Fruit fly (Drosophila melanogaster) whole organism, prepupa: ENCODE measurements around the gene Naam.

Experiments used
- Blimp-1 ChIP-seq: fragments of 200-800 bp; sonication (Bioruptor generic); optimal IDR thresholded peaks from 3 replicates; lab custom pipeline; 2017; ENCODE audit warnings: missing biosample characterization, missing genetic modification characterization, mild to moderate bottlenecking, moderate library complexity, missing genetic modification reagents
- CG10631 ChIP-seq: fragments of 200-800 bp; sonication (Bioruptor generic); optimal IDR thresholded peaks from 2 replicates; lab custom pipeline; 2016; ENCODE audit warnings: missing biosample characterization, missing genetic modification characterization
- CG11902 ChIP-seq: fragments of 200-800 bp; sonication (Bioruptor generic); optimal IDR thresholded peaks from 3 replicates; lab custom pipeline; 2016; ENCODE audit warnings: missing biosample characterization, missing genetic modification characterization
- CG16779 ChIP-seq: fragments of 200-800 bp; sonication (Bioruptor generic); optimal IDR thresholded peaks from 3 replicates; lab custom pipeline; 2017; ENCODE audit warnings: missing biosample characterization, mild to moderate bottlenecking, missing genetic modification characterization
- CG3032 ChIP-seq: fragments of 200-800 bp; optimal IDR thresholded peaks from 2 replicates; lab custom pipeline; 2019; ENCODE audit warnings: missing biosample characterization, mild to moderate bottlenecking, missing genetic modification characterization, moderate library complexity
- CG34406 ChIP-seq: fragments of 200-800 bp; sonication (Bioruptor generic); optimal IDR thresholded peaks from 3 replicates; lab custom pipeline; 2016; ENCODE audit warnings: missing biosample characterization, missing genetic modification characterization
- CG4318 ChIP-seq: fragments of 200-800 bp; sonication (Bioruptor generic); optimal IDR thresholded peaks from 3 replicates; lab custom pipeline; 2017; ENCODE audit warnings: missing biosample characterization, mild to moderate bottlenecking, missing genetic modification characterization
- CG6808 ChIP-seq: fragments of 200-800 bp; sonication (Bioruptor generic); optimal IDR thresholded peaks from 3 replicates; lab custom pipeline; 2017; ENCODE audit warnings: missing biosample characterization, missing genetic modification characterization, mild to moderate bottlenecking, moderate library complexity, missing genetic modification reagents
- CG7368 ChIP-seq: fragments of 200-800 bp; sonication (Bioruptor generic); optimal IDR thresholded peaks from 3 replicates; lab custom pipeline; 2016; ENCODE audit warnings: missing biosample characterization, missing genetic modification characterization
- CG8119 ChIP-seq: fragments of 200-800 bp; sonication (Bioruptor generic); IDR thresholded peaks from 3 replicates; pipeline ENCODE4 v1.3.6; 2022; ENCODE audit warnings: missing biosample characterization, missing genetic modification characterization
- CG8632 ChIP-seq: fragments of 200-800 bp; sonication (Bioruptor generic); optimal IDR thresholded peaks from 3 replicates; lab custom pipeline; 2016; ENCODE audit warnings: missing biosample characterization, missing genetic modification characterization
- CG9139 ChIP-seq: fragments of 200-800 bp; sonication (Bioruptor generic); optimal IDR thresholded peaks from 3 replicates; lab custom pipeline; 2017; ENCODE audit warnings: missing biosample characterization, mild to moderate bottlenecking, missing genetic modification characterization
- Eip75B ChIP-seq: fragments of 200-800 bp; sonication (Bioruptor generic); optimal IDR thresholded peaks from 3 replicates; lab custom pipeline; 2016; ENCODE audit warnings: missing biosample characterization, missing genetic modification characterization
- Eip78C ChIP-seq: fragments of 200-800 bp; sonication (Bioruptor generic); peaks from one replicate; lab custom pipeline; 2016; ENCODE audit warnings: missing biosample characterization, missing genetic modification characterization
- Ets21C ChIP-seq: fragments of 200-800 bp; sonication (Bioruptor generic); optimal IDR thresholded peaks from 3 replicates; lab custom pipeline; 2016; ENCODE audit warnings: missing biosample characterization, missing genetic modification characterization
- Ets96B ChIP-seq: fragments of 200-800 bp; optimal IDR thresholded peaks from 2 replicates; lab custom pipeline; 2019; ENCODE audit warnings: missing biosample characterization, mild to moderate bottlenecking, missing genetic modification characterization, moderate library complexity
- Hr38 ChIP-seq: sonication (Bioruptor generic); optimal IDR thresholded peaks from 2 replicates; lab custom pipeline; 2016; ENCODE audit warnings: missing biosample characterization, missing genetic modification characterization
- Hr4 ChIP-seq: fragments of 200-800 bp; sonication (Bioruptor generic); optimal IDR thresholded peaks from 3 replicates; lab custom pipeline; 2016; ENCODE audit warnings: missing biosample characterization, missing genetic modification characterization
- OdsH ChIP-seq: fragments of 200-800 bp; sonication (Bioruptor generic); optimal IDR thresholded peaks from 3 replicates; lab custom pipeline; 2016; ENCODE audit warnings: missing biosample characterization, missing genetic modification characterization
- Smox ChIP-seq: fragments of 200-800 bp; sonication (Bioruptor generic); optimal IDR thresholded peaks from 3 replicates; lab custom pipeline; 2016; ENCODE audit warnings: missing biosample characterization, missing genetic modification characterization
- Sox102F ChIP-seq: fragments of 200-800 bp; sonication (Bioruptor generic); optimal IDR thresholded peaks from 2 replicates; lab custom pipeline; 2016; ENCODE audit warnings: missing biosample characterization, mild to moderate bottlenecking, missing genetic modification characterization
- Sox14 ChIP-seq: fragments of 200-800 bp; sonication (Bioruptor generic); optimal IDR thresholded peaks from 3 replicates; lab custom pipeline; 2016; ENCODE audit warnings: missing biosample characterization, missing genetic modification characterization
- Sox15 ChIP-seq: fragments of 200-800 bp; sonication (Bioruptor generic); optimal IDR thresholded peaks from 3 replicates; lab custom pipeline; 2016; ENCODE audit warnings: missing biosample characterization, missing genetic modification characterization
- achi ChIP-seq: fragments of 200-800 bp; sonication (Bioruptor generic); optimal IDR thresholded peaks from 3 replicates; lab custom pipeline; 2016; ENCODE audit warnings: missing biosample characterization, missing genetic modification characterization
- acj6 ChIP-seq: fragments of 200-800 bp; sonication (Bioruptor generic); optimal IDR thresholded peaks from 3 replicates; lab custom pipeline; 2016; ENCODE audit warnings: missing biosample characterization, missing genetic modification characterization
- cyc ChIP-seq: fragments of 200-800 bp; sonication (Bioruptor generic); optimal IDR thresholded peaks from 3 replicates; lab custom pipeline; 2016; ENCODE audit warnings: missing biosample characterization, missing genetic modification characterization
- dsx ChIP-seq: fragments of 200-800 bp; optimal IDR thresholded peaks from 3 replicates; lab custom pipeline; 2019; ENCODE audit warnings: missing biosample characterization, mild to moderate bottlenecking, missing genetic modification characterization, moderate library complexity; ENCODE audit not compliant: poor library complexity, severe bottlenecking
- fd59A ChIP-seq: fragments of 200-800 bp; sonication (Bioruptor generic); optimal IDR thresholded peaks from 2 replicates; lab custom pipeline; 2017; ENCODE audit warnings: missing biosample characterization, mild to moderate bottlenecking, missing genetic modification characterization, missing genetic modification reagents
- fd85E ChIP-seq: fragments of 200-800 bp; sonication (Bioruptor generic); optimal IDR thresholded peaks from 3 replicates; lab custom pipeline; 2016; ENCODE audit warnings: missing biosample characterization, missing genetic modification characterization
- fkh ChIP-seq: fragments of 200-800 bp; sonication (Bioruptor generic); optimal IDR thresholded peaks from 3 replicates; lab custom pipeline; 2017; ENCODE audit warnings: missing biosample characterization, mild to moderate bottlenecking, missing genetic modification characterization, moderate library complexity
- net ChIP-seq: fragments of 200-800 bp; sonication (Bioruptor generic); optimal IDR thresholded peaks from 3 replicates; lab custom pipeline; 2016; ENCODE audit warnings: missing biosample characterization, missing genetic modification characterization
- pdm3 ChIP-seq: fragments of 200-800 bp; sonication (Bioruptor generic); optimal IDR thresholded peaks from 3 replicates; lab custom pipeline; 2016; ENCODE audit warnings: missing biosample characterization, missing genetic modification characterization
- spab ChIP-seq: fragments of 200-800 bp; sonication (Bioruptor generic); optimal IDR thresholded peaks from 2 replicates; lab custom pipeline; 2017; ENCODE audit warnings: missing biosample characterization, mild to moderate bottlenecking, missing genetic modification characterization, missing genetic modification reagents
- topi ChIP-seq: fragments of 200-800 bp; sonication (Bioruptor generic); optimal IDR thresholded peaks from 3 replicates; lab custom pipeline; 2016; ENCODE audit warnings: missing biosample characterization, missing genetic modification characterization
- vri ChIP-seq: fragments of 200-800 bp; sonication (Bioruptor generic); optimal IDR thresholded peaks from 3 replicates; lab custom pipeline; 2016; ENCODE audit warnings: missing biosample characterization, mild to moderate bottlenecking, missing genetic modification characterization

Naam gene

DNA sequence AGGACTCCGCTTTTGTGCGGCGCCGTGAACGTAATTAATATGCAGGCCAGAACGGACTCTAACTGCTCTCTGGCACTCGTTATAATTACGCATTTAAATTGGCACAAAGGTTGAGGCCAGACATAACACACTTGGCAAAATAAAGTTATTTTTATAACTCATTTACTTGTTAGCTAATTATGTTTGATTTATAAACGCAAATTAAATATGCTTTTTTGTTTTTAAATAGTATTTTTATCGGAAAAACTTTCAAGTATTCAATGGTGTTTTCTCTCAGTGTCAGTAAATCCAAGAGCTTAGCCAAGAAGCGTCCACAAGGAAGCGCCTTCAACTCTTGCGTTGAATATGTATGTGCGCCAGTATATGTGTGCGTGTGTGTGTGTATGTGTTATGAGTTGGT, 1.7 kb downstream of the Naam start (continued):
- TF ChIP-seq CG11902 (GFP tag; lab: Kevin White, UChicago): no peak
- TF ChIP-seq CG7368 (GFP tag; lab: Kevin White, UChicago): peak; percentile 6
- peak; percentile 21 for TF ChIP-seq pdm3 (GFP tag; lab: Kevin White, UChicago)
- peak; percentile 6 for TF ChIP-seq OdsH (GFP tag; lab: Kevin White, UChicago)
- peak; percentile 22 for TF ChIP-seq Smox (GFP tag; lab: Kevin White, UChicago)
- TF ChIP-seq Hr38: no peak
- TF ChIP-seq CG9139 (GFP tag; lab: Kevin White, UChicago): no peak
- no peak for TF ChIP-seq Sox14 (GFP tag; lab: Kevin White, UChicago)
- TF ChIP-seq fd59A (GFP tag; lab: Kevin White, UChicago): no peak
- TF ChIP-seq CG16779: no peak

dm6 chr3R:19679832-19680231, 8.6 kb downstream of the Naam start:
- TF ChIP-seq CG11902 (GFP tag; lab: Kevin White, UChicago) (no peak), Eip78C (GFP tag; lab: Kevin White, UChicago) (no peak), CG4318 (GFP tag; lab: Kevin White, UChicago) (no peak), achi (GFP tag; lab: Kevin White, UChicago) (no peak), Sox14 (GFP tag; lab: Kevin White, UChicago) (no peak), net (no peak), OdsH (GFP tag; lab: Kevin White, UChicago) (no peak), Blimp-1 (GFP tag; lab: Kevin White, UChicago) (no peak), CG6808 (no peak), fkh (GFP tag; lab: Kevin White, UChicago) (no peak), CG8119 (GFP tag; lab: Robert Waterston, UW) (no peak), Smox (GFP tag; lab: Kevin White, UChicago) (no peak), acj6 (GFP tag; lab: Kevin White, UChicago) (no peak), topi (GFP tag; lab: Kevin White, UChicago) (no peak), CG8632 (no peak), spab (GFP tag; lab: Kevin White, UChicago) (no peak), CG34406 (GFP tag; lab: Kevin White, UChicago) (no peak), CG10631 (GFP tag; lab: Kevin White, UChicago) (no peak), dsx (no peak)

DNA sequence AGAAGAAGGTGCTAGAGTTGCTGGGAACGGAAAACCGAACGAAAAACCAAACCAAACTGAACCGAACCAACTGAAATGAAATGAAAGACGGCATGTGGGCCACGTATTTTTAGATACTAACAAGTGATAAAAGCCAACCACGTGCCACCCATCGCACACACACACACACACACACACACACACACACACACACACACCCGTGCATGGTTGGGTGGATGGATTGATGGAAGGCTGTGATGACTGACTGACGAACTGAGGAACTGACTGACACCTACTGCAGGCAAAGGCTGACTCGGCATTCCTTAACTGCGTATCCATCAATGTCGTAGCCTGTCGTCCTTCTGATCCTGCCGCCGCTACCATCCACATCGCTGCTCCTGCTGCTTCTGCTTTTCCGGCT, 11.2 kb downstream of the Naam start:
- TF ChIP-seq Sox102F (GFP tag; lab: Kevin White, UChicago) (no peak), Ets96B (no peak), Sox15 (no peak), Sox14 (GFP tag; lab: Kevin White, UChicago) (no peak), CG16779 (no peak)

DNA sequence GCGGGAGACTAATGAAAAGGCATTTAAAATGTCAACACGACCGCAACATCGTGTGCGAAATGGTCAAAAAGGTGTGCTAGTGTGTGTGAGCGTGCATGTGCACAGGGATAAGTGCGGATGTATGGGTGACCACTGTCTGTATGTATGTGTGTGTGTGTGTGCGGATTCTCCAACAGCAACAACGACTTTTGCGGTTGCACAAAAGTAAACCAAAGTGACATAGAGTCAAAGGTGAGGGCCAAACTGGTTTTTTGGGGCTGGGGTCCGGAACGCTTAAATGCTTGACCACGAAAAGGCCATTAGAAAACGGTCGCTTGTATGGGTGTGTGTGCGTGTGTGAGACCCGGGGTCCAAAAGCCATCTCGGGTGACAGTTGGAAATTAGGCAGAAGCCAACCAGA, 32.1 kb downstream of the Naam start:
- TF ChIP-seq Sox15: no peak
- TF ChIP-seq CG3032: no peak
- TF ChIP-seq Sox102F (GFP tag; lab: Kevin White, UChicago): no peak
- TF ChIP-seq CG10631 (GFP tag; lab: Kevin White, UChicago): no peak
- TF ChIP-seq Hr4 (GFP tag; lab: Kevin White, UChicago): no peak
- no peak for TF ChIP-seq Ets96B
- TF ChIP-seq CG11902 (GFP tag; lab: Kevin White, UChicago): no peak
- no peak for TF ChIP-seq Eip75B
- no peak for TF ChIP-seq CG7368 (GFP tag; lab: Kevin White, UChicago)
- no peak for TF ChIP-seq fd85E (GFP tag; lab: Kevin White, UChicago)
- no peak for TF ChIP-seq CG8632
- no peak for TF ChIP-seq Ets21C
- no peak for TF ChIP-seq vri (GFP tag; lab: Kevin White, UChicago)
- no peak for TF ChIP-seq cyc (GFP tag; lab: Kevin White, UChicago)
- TF ChIP-seq Blimp-1 (GFP tag; lab: Kevin White, UChicago): no peak
- no peak for TF ChIP-seq fkh (GFP tag; lab: Kevin White, UChicago)
- TF ChIP-seq, all 60 proteins: peak for 0
